Worm (Caenorhabditis elegans) whole organism, late embryonic: Measurements from ENCODE around the gene W08E12.8.
"Not testable (repeated sequence)": the region's sequence is repeated elsewhere in the genome, so short reads cannot be mapped to it uniquely, and the experiment has no call there.

Experiments
- C08G9.2 ChIP-seq: sonication (generic microtip); optimal IDR thresholded peaks from 2 replicates; lab custom pipeline; 2016; ENCODE audit warnings: mild to moderate bottlenecking, missing genetic modification characterization, moderate library complexity, missing compliant biosample characterization
- C38D4.7 ChIP-seq: fragments of 200-800 bp; sonication (Bioruptor generic); optimal IDR thresholded peaks from 2 replicates; lab custom pipeline; 2018; ENCODE audit warnings: mild to moderate bottlenecking, missing genetic modification characterization, moderate library complexity, missing compliant biosample characterization
- K02D7.2 ChIP-seq: sonication (generic microtip); optimal IDR thresholded peaks from 2 replicates; lab custom pipeline; 2017; ENCODE audit warnings: mild to moderate bottlenecking, missing genetic modification characterization, missing compliant biosample characterization
- T23F11.4 ChIP-seq: fragments of 200-800 bp; sonication (Bioruptor generic); optimal IDR thresholded peaks from 2 replicates; lab custom pipeline; 2018; ENCODE audit warnings: mild to moderate bottlenecking, missing genetic modification characterization, missing compliant biosample characterization
- ahr-1 ChIP-seq: sonication (generic microtip); optimal IDR thresholded peaks from 2 replicates; lab custom pipeline; 2016; ENCODE audit warnings: missing genetic modification characterization, missing compliant biosample characterization
- ama-1 ChIP-seq: fragments of 150-350 bp; optimal IDR thresholded peaks from 2 replicates; lab custom pipeline; 2014
- ceh-14 ChIP-seq: sonication (generic microtip); optimal IDR thresholded peaks from 2 replicates; lab custom pipeline; 2016; ENCODE audit warnings: missing genotype, missing genetic modification characterization, missing compliant biosample characterization
- ceh-18 ChIP-seq: sonication (generic microtip); optimal IDR thresholded peaks from 2 replicates; lab custom pipeline; 2016; ENCODE audit warnings: missing genetic modification characterization, missing compliant biosample characterization
- ceh-2 ChIP-seq: sonication (generic microtip); optimal IDR thresholded peaks from 2 replicates; lab custom pipeline; 2016; ENCODE audit warnings: missing genotype, missing genetic modification characterization, missing compliant biosample characterization
- ceh-24 ChIP-seq: sonication (generic microtip); optimal IDR thresholded peaks from 2 replicates; lab custom pipeline; 2016; ENCODE audit warnings: mild to moderate bottlenecking, missing genetic modification characterization, missing compliant biosample characterization
- ceh-30 ChIP-seq: fragments of 150-350 bp; optimal IDR thresholded peaks from 2 replicates; lab custom pipeline; 2014; ENCODE audit warnings: missing biosample characterization, missing genetic modification characterization
- ceh-31 ChIP-seq: sonication (generic microtip); optimal IDR thresholded peaks from 2 replicates; lab custom pipeline; 2016; ENCODE audit warnings: missing genetic modification characterization, missing compliant biosample characterization
- ceh-45 ChIP-seq: fragments of 200-800 bp; sonication (Bioruptor generic); IDR thresholded peaks from 2 replicates; pipeline ENCODE4 v1.3.6; 2022; ENCODE audit warnings: missing genetic modification reagents, missing genetic modification characterization, missing compliant biosample characterization
- ceh-48 ChIP-seq: sonication (generic microtip); optimal IDR thresholded peaks from 2 replicates; lab custom pipeline; 2016; ENCODE audit warnings: missing genetic modification characterization, inconsistent platforms, missing compliant biosample characterization
- ceh-6 ChIP-seq: fragments of 200-800 bp; sonication (Bioruptor generic); optimal IDR thresholded peaks from 2 replicates; lab custom pipeline; 2018; ENCODE audit warnings: mild to moderate bottlenecking, missing genetic modification characterization, missing compliant biosample characterization
- ceh-9 ChIP-seq: sonication (generic microtip); optimal IDR thresholded peaks from 2 replicates; lab custom pipeline; 2016; ENCODE audit warnings: mild to moderate bottlenecking, missing genetic modification characterization, inconsistent platforms, missing compliant biosample characterization
- che-1 ChIP-seq: sonication (generic microtip); optimal IDR thresholded peaks from 2 replicates; lab custom pipeline; 2016; ENCODE audit warnings: mild to moderate bottlenecking, missing genetic modification characterization, missing compliant biosample characterization
- dve-1 ChIP-seq: sonication (generic microtip); optimal IDR thresholded peaks from 2 replicates; lab custom pipeline; 2017; ENCODE audit warnings: antibody characterized with exemption, mild to moderate bottlenecking, missing genetic modification characterization, missing compliant biosample characterization
- elt-4 ChIP-seq: sonication (generic microtip); optimal IDR thresholded peaks from 2 replicates; lab custom pipeline; 2016; ENCODE audit warnings: missing genetic modification characterization, missing compliant biosample characterization
- ets-4 ChIP-seq: sonication (generic microtip); optimal IDR thresholded peaks from 2 replicates; lab custom pipeline; 2016; ENCODE audit warnings: missing genetic modification characterization, missing compliant biosample characterization
- fkh-10 ChIP-seq: fragments of 150-350 bp; optimal IDR thresholded peaks from 2 replicates; lab custom pipeline; 2014; ENCODE audit warnings: missing biosample characterization, missing genetic modification reagents, missing genetic modification characterization
- fkh-6 ChIP-seq: sonication (generic microtip); optimal IDR thresholded peaks from 2 replicates; lab custom pipeline; 2016; ENCODE audit warnings: missing genetic modification characterization, missing compliant biosample characterization
- hlh-13 ChIP-seq: fragments of 200-800 bp; sonication (Bioruptor generic); optimal IDR thresholded peaks from 2 replicates; lab custom pipeline; 2018; ENCODE audit warnings: mild to moderate bottlenecking, missing genetic modification characterization, missing compliant biosample characterization
- lim-6 ChIP-seq: sonication (generic microtip); optimal IDR thresholded peaks from 2 replicates; lab custom pipeline; 2016; ENCODE audit warnings: missing genetic modification characterization, missing compliant biosample characterization
- nfya-1 ChIP-seq: sonication (generic microtip); optimal IDR thresholded peaks from 2 replicates; lab custom pipeline; 2017; ENCODE audit warnings: missing genetic modification characterization, mild to moderate bottlenecking, missing compliant biosample characterization, antibody characterized with exemption, moderate library complexity
- nhr-232 ChIP-seq: sonication (generic microtip); optimal IDR thresholded peaks from 2 replicates; lab custom pipeline; 2016; ENCODE audit warnings: missing genetic modification characterization, missing compliant biosample characterization
- npax-4 ChIP-seq: sonication (generic microtip); optimal IDR thresholded peaks from 2 replicates; lab custom pipeline; 2016; ENCODE audit warnings: missing genetic modification characterization, missing compliant biosample characterization
- odd-2 ChIP-seq: sonication (generic microtip); optimal IDR thresholded peaks from 2 replicates; lab custom pipeline; 2017; ENCODE audit warnings: antibody characterized with exemption, mild to moderate bottlenecking, missing genetic modification characterization, missing compliant biosample characterization
- pag-3 ChIP-seq: sonication (generic microtip); optimal IDR thresholded peaks from 2 replicates; lab custom pipeline; 2016; ENCODE audit warnings: missing compliant biosample characterization, missing genetic modification characterization, borderline replicate concordance
- pax-1 ChIP-seq: fragments of 150-350 bp; optimal IDR thresholded peaks from 2 replicates; lab custom pipeline; 2014; ENCODE audit warnings: missing biosample characterization, missing genetic modification characterization
- pha-2 ChIP-seq: sonication (generic microtip); optimal IDR thresholded peaks from 2 replicates; lab custom pipeline; 2017; ENCODE audit warnings: mild to moderate bottlenecking, missing genetic modification characterization, missing compliant biosample characterization
- pqm-1 ChIP-seq: sonication (generic microtip); optimal IDR thresholded peaks from 2 replicates; lab custom pipeline; 2016; ENCODE audit warnings: missing genetic modification characterization, missing compliant biosample characterization
- pros-1 ChIP-seq: fragments of 150-350 bp; optimal IDR thresholded peaks from 2 replicates; lab custom pipeline; 2014; ENCODE audit warnings: missing biosample characterization, missing genetic modification reagents, missing genetic modification characterization
- sox-2 ChIP-seq: fragments of 200-800 bp; sonication (Bioruptor generic); IDR thresholded peaks from 2 replicates; pipeline ENCODE4 v1.3.6; 2022; ENCODE audit warnings: missing genetic modification reagents, missing genetic modification characterization, missing compliant biosample characterization
- syd-9 ChIP-seq: sonication (generic microtip); optimal IDR thresholded peaks from 2 replicates; lab custom pipeline; 2016; ENCODE audit warnings: mild to moderate bottlenecking, missing genetic modification characterization, moderate library complexity, missing compliant biosample characterization
- tbx-2 ChIP-seq: sonication (generic microtip); optimal IDR thresholded peaks from 2 replicates; lab custom pipeline; 2016; ENCODE audit warnings: missing genetic modification characterization, missing compliant biosample characterization
- unc-3 ChIP-seq, 2 experiments: fragments of 200-800 bp in 1 of 2; sonication (Bioruptor generic) in 1 of 2; sonication (generic microtip) in 1 of 2; conservative IDR thresholded peaks in 1 of 2; optimal IDR thresholded peaks in 1 of 2; 2 replicates each; pipeline versions ENCODE4 v1.3.6 to Lab custom; 2016 to 2022; ENCODE audit warnings: missing compliant biosample characterization in 2 of 2, missing genetic modification characterization in 2 of 2, missing genetic modification reagents in 1 of 2
- unc-86 ChIP-seq: sonication (generic microtip); optimal IDR thresholded peaks from 2 replicates; lab custom pipeline; 2016; ENCODE audit warnings: missing genetic modification characterization, missing compliant biosample characterization
- zip-5 ChIP-seq: sonication (generic microtip); optimal IDR thresholded peaks from 2 replicates; lab custom pipeline; 2016; ENCODE audit warnings: missing genetic modification characterization, missing compliant biosample characterization

The W08E12.8 gene

ce11 chrIV:3299229-3299628 is 7.1 kb downstream of the W08E12.8 start:
- no peak for TF ChIP-seq nfya-1 (tag; lab: Kevin White, UChicago)
- TF ChIP-seq pax-1, result no peak
- no peak for TF ChIP-seq ceh-2
- TF ChIP-seq sox-2 (GFP tag; lab: Robert Waterston, UW), result no peak
- no peak for TF ChIP-seq T23F11.4 (GFP tag; lab: Kevin White, UChicago)
- no peak for TF ChIP-seq pros-1
- no peak for TF ChIP-seq unc-3 (GFP tag; conservative IDR thresholded peaks at IDR 0.05; lab: Robert Waterston, UW)
- TF ChIP-seq unc-3 (tag; optimal IDR thresholded peaks at IDR 0.05; lab: Kevin White, UChicago), result no peak
- no peak for TF ChIP-seq ceh-14 (tag; lab: Kevin White, UChicago)

ce11 chrIV:3300492-3300891 is 8.3 kb downstream of the W08E12.8 start, which contains the start of gene W08E12.5:
Gene W08E12.5 (plus strand): TSS chrIV:3300792.
- TF ChIP-seq pha-2 (no peak), syd-9 (tag; lab: Kevin White, UChicago) (no peak), C38D4.7 (GFP tag; lab: Kevin White, UChicago) (no peak), unc-86 (tag; lab: Kevin White, UChicago) (no peak), pqm-1 (tag; lab: Kevin White, UChicago) (no peak), odd-2 (tag; lab: Kevin White, UChicago) (no peak), K02D7.2 (tag; lab: Kevin White, UChicago) (no peak), ets-4 (tag; lab: Kevin White, UChicago) (no peak), ceh-6 (GFP tag; lab: Kevin White, UChicago) (no peak), ceh-31 (tag; lab: Kevin White, UChicago) (no peak), sox-2 (GFP tag; lab: Robert Waterston, UW) (no peak), tbx-2 (tag; lab: Kevin White, UChicago) (no peak), npax-4 (tag; lab: Kevin White, UChicago) (no peak), ama-1 (lab: Kevin White, UChicago) (no peak), lim-6 (no peak), fkh-6 (tag; lab: Kevin White, UChicago) (no peak), nfya-1 (tag; lab: Kevin White, UChicago) (no peak), ahr-1 (tag; lab: Kevin White, UChicago) (no peak), ceh-24 (tag; lab: Kevin White, UChicago) (no peak)

- TF ChIP-seq odd-2 (tag; lab: Kevin White, UChicago); pros-1; ceh-45: not testable (repeated sequence)
Measured at ce11 chrIV:3302058-3302457, 9.9 kb downstream of the W08E12.8 start, which contains the start of gene W08E12.4. Gene W08E12.4 (plus strand): TSS chrIV:3302358.

- TF ChIP-seq ceh-18 (tag; lab: Kevin White, UChicago); che-1 (tag; lab: Kevin White, UChicago); elt-4: not testable (repeated sequence)
- TF ChIP-seq, all 69 proteins: peak for 0; not testable (repeated sequence) for 69
Measured at ce11 chrIV:3303690-3304089, 11.5 kb downstream of the W08E12.8 start, which contains the start of gene idpp-12. Gene idpp-12 (plus strand): TSS chrIV:3303990.

ce11 chrIV:3305575-3305974 is 13.4 kb downstream of the W08E12.8 start, which contains the start of gene W08E12.2:
Gene W08E12.2 (plus strand): TSS chrIV:3305875.
- no peak for TF ChIP-seq syd-9 (tag; lab: Kevin White, UChicago)
- no peak for TF ChIP-seq pag-3 (tag; lab: Kevin White, UChicago)
- no peak for TF ChIP-seq sox-2 (GFP tag; lab: Robert Waterston, UW)
- TF ChIP-seq ceh-14 (tag; lab: Kevin White, UChicago), result no peak

- TF ChIP-seq dve-1 (no peak), zip-5 (tag; lab: Kevin White, UChicago) (no peak), ceh-48 (tag; lab: Kevin White, UChicago) (no peak), pag-3 (tag; lab: Kevin White, UChicago) (no peak), ceh-14 (tag; lab: Kevin White, UChicago) (no peak), elt-4 (no peak), hlh-13 (GFP tag; lab: Kevin White, UChicago) (no peak), ceh-9 (tag; lab: Kevin White, UChicago) (no peak), C08G9.2 (no peak), ceh-6 (GFP tag; lab: Kevin White, UChicago) (no peak), fkh-10 (GFP tag; lab: Kevin White, UChicago) (no peak), ceh-30 (tag; lab: Kevin White, UChicago) (no peak), che-1 (tag; lab: Kevin White, UChicago) (no peak), nhr-232 (tag; lab: Kevin White, UChicago) (no peak)
Measured at ce11 chrIV:3307463-3307862, 15.3 kb downstream of the W08E12.8 start, which contains the start of gene W08E12.9. Gene W08E12.9 (minus strand): TSS chrIV:3307563.
